Fruit fly (Drosophila melanogaster): ENCODE data around the gene CG15478.
A peak's percentile ranks its signal among the peaks of the same experiment; 100 is the strongest.

Gene CG15478

dm6 chrX:7666613-7667202, 51.0 kb downstream of the CG15478 start (continued):
- no peak for TF ChIP-seq D19A (tag; optimal IDR thresholded peaks at IDR 0.05)
- no peak for TF ChIP-seq cato (GFP tag; optimal IDR thresholded peaks at IDR 0.05; ENCODE audit: borderline replicate concordance)
- no peak for TF ChIP-seq CG14050 (GFP tag; IDR thresholded peaks at IDR 0.05)
- TF ChIP-seq Doc3 (GFP tag; IDR thresholded peaks at IDR 0.05; ENCODE audit: partially characterized antibody) = no peak
- no peak for TF ChIP-seq cg (GFP tag; optimal IDR thresholded peaks at IDR 0.05)
- TF ChIP-seq Atf6 (GFP tag; IDR thresholded peaks at IDR 0.05) = 0 out of 2 replicates have a peak, but pooled peaks have one; percentile 26
- no peak for TF ChIP-seq ash1 (GFP tag; optimal IDR thresholded peaks at IDR 0.05)
- no peak for TF ChIP-seq CG5245 (GFP tag; optimal IDR thresholded peaks at IDR 0.05)
- TF ChIP-seq CG31224 (GFP tag; IDR thresholded peaks at IDR 0.05) = no peak
- no peak for TF ChIP-seq hkb (optimal IDR thresholded peaks at IDR 0.05)
- 0 out of 2 replicates have a peak, but pooled peaks have one; percentile 15 for TF ChIP-seq hkb (GFP tag; IDR thresholded peaks at IDR 0.05)
- no peak for TF ChIP-seq CG14860 (GFP tag; IDR thresholded peaks at IDR 0.05; ENCODE audit: partially characterized antibody)
- peak; percentile 18 for TF ChIP-seq Sox102F (GFP tag; optimal IDR thresholded peaks at IDR 0.05)
- TF ChIP-seq sisA (GFP tag; IDR thresholded peaks at IDR 0.05) = no peak
- no peak for TF ChIP-seq schlank (tag; optimal IDR thresholded peaks at IDR 0.05)
- TF ChIP-seq HLH54F (GFP tag; optimal IDR thresholded peaks at IDR 0.05) = no peak
- no peak for TF ChIP-seq danr (GFP tag; IDR thresholded peaks at IDR 0.05)
- TF ChIP-seq Dip2 (GFP tag; IDR thresholded peaks at IDR 0.05) = no peak
- no peak for TF ChIP-seq CG4360 (GFP tag; IDR thresholded peaks at IDR 0.05)
- TF ChIP-seq croc (GFP tag; conservative IDR thresholded peaks at IDR 0.05) = no peak
- TF ChIP-seq CG4730 (GFP tag; IDR thresholded peaks at IDR 0.05) = 0 out of 2 replicates have a peak, but pooled peaks have one; percentile 18
- peak; percentile 36 for TF ChIP-seq lab (GFP tag; optimal IDR thresholded peaks at IDR 0.05)
- TF ChIP-seq hb (GFP tag; IDR thresholded peaks at IDR 0.05; ENCODE audit: partially characterized antibody) = no peak
- peak; percentile 24 for TF ChIP-seq CG11504 (tag; optimal IDR thresholded peaks at IDR 0.05)
- TF ChIP-seq zf30C (GFP tag; optimal IDR thresholded peaks at IDR 0.05) = no peak
- TF ChIP-seq cad (GFP tag; optimal IDR thresholded peaks at IDR 0.05) = no peak
- TF ChIP-seq tll (GFP tag; optimal IDR thresholded peaks at IDR 0.05) = no peak
- TF ChIP-seq ttk (GFP tag; IDR thresholded peaks at IDR 0.05) = no peak
- 0 out of 3 replicates have a peak, but pooled peaks have one; percentile 13 for TF ChIP-seq CG2889 (GFP tag; IDR thresholded peaks at IDR 0.05)
- TF ChIP-seq Scr (GFP tag; IDR thresholded peaks at IDR 0.05; ENCODE audit: partially characterized antibody) = no peak; the same call in 1 of the 2 replicates
- no peak for TF ChIP-seq nom (GFP tag; optimal IDR thresholded peaks at IDR 0.05)
- no peak for TF ChIP-seq Dfd (GFP tag; optimal IDR thresholded peaks at IDR 0.05)
- TF ChIP-seq Gug (GFP tag; IDR thresholded peaks at IDR 0.05) = peak; percentile 18; the same call in 1 of the 4 replicates
- no peak for TF ChIP-seq CG42726 (GFP tag; IDR thresholded peaks at IDR 0.05; ENCODE audit: partially characterized antibody)
- TF ChIP-seq Med (GFP tag) = peak; percentile 89
- TF ChIP-seq chn (GFP tag; optimal IDR thresholded peaks at IDR 0.05) = no peak
- TF ChIP-seq sr (GFP tag; IDR thresholded peaks at IDR 0.05) = peak; percentile 92
- TF ChIP-seq Dll (GFP tag; IDR thresholded peaks at IDR 0.05; ENCODE audit: partially characterized antibody) = no peak
- no peak; the same call in 2 of the 3 replicates for TF ChIP-seq CG6175 (GFP tag; IDR thresholded peaks at IDR 0.05)
- TF ChIP-seq Dek (tag; optimal IDR thresholded peaks at IDR 0.05) = no peak
- no peak for TF ChIP-seq Mrtf (GFP tag; IDR thresholded peaks at IDR 0.05)
- TF ChIP-seq fd102C (GFP tag; optimal IDR thresholded peaks at IDR 0.05) = no peak
- TF ChIP-seq CG15479 (GFP tag; optimal IDR thresholded peaks at IDR 0.05) = no peak
- TF ChIP-seq CG3407 (GFP tag; optimal IDR thresholded peaks at IDR 0.05) = no peak
- TF ChIP-seq nerfin-2 (GFP tag; IDR thresholded peaks at IDR 0.05; ENCODE audit: partially characterized antibody) = no peak
- no peak for TF ChIP-seq Trl (optimal IDR thresholded peaks at IDR 0.05)
- TF ChIP-seq Trl (GFP tag; optimal IDR thresholded peaks at IDR 0.05) = no peak
- TF ChIP-seq ap (GFP tag; IDR thresholded peaks at IDR 0.05) = no peak
- TF ChIP-seq zen (tag; optimal IDR thresholded peaks at IDR 0.05) = no peak
- TF ChIP-seq nau (GFP tag; optimal IDR thresholded peaks at IDR 0.05) = no peak

All from whole organism, embryonic.